Fruit fly (Drosophila melanogaster) whole organism, adult: ENCODE data around the gene CG9747.

Experiments used
- CG1620 ChIP-seq: fragments of 200-800 bp; sonication (Bioruptor generic); optimal IDR thresholded peaks from 2 replicates; lab custom pipeline; 2016; ENCODE audit warnings: missing biosample characterization, missing genetic modification characterization
- CG7101 ChIP-seq: fragments of 200-800 bp; sonication (Bioruptor generic); optimal IDR thresholded peaks from 2 replicates; lab custom pipeline; 2018; ENCODE audit warnings: missing biosample characterization, mild to moderate bottlenecking, missing genetic modification characterization, moderate library complexity
- cic ChIP-seq: fragments of 200-800 bp; sonication (Bioruptor generic); optimal IDR thresholded peaks from 2 replicates; lab custom pipeline; 2017; ENCODE audit warnings: missing biosample characterization, mild to moderate bottlenecking, missing genetic modification characterization, moderate library complexity
- ovo ChIP-seq: fragments of 200-800 bp; sonication (Bioruptor generic); optimal IDR thresholded peaks from 2 replicates; lab custom pipeline; 2016; ENCODE audit warnings: missing biosample characterization, missing genetic modification characterization

- TF ChIP-seq cic (GFP tag; lab: Kevin White, UChicago): no peak
- no peak for TF ChIP-seq CG7101 (tag; lab: Kevin White, UChicago)
- TF ChIP-seq ovo (GFP tag; lab: Kevin White, UChicago): no peak
- TF ChIP-seq CG1620 (GFP tag; lab: Kevin White, UChicago): no peak
Measured at dm6 chr3R:30174160-30175002, 16.7 kb downstream of the CG9747 start, which contains the start of gene Mlc2.
